Fruit fly (Drosophila melanogaster) whole organism, embryonic: ENCODE results near the gene CG6511.
A peak's percentile ranks its signal among the peaks of the same experiment; 100 is the strongest.

Experiments used
- ATbp ChIP-seq: fragments of 200-800 bp; sonication (Bioruptor generic); optimal IDR thresholded peaks from 2 replicates; lab custom pipeline; 2017; ENCODE audit warnings: missing biosample characterization, mild to moderate bottlenecking, missing genetic modification characterization, missing genetic modification reagents
- Bdp1 ChIP-seq: fragments of 200-800 bp; sonication (Bioruptor generic); optimal IDR thresholded peaks from 3 replicates; lab custom pipeline; 2016; ENCODE audit warnings: missing biosample characterization, missing genetic modification characterization
- CG10462 ChIP-seq: fragments of 200-800 bp; sonication (Bioruptor generic); optimal IDR thresholded peaks from 2 replicates; lab custom pipeline; 2016; ENCODE audit warnings: missing biosample characterization, missing genetic modification characterization
- CG11093 ChIP-seq: fragments of 200-800 bp; sonication (Bioruptor generic); IDR thresholded peaks from 3 replicates; pipeline ENCODE4 v1.3.6; 2022; ENCODE audit warnings: missing biosample characterization, missing genetic modification characterization
- CG12155 ChIP-seq: fragments of 200-800 bp; sonication (Bioruptor generic); optimal IDR thresholded peaks from 3 replicates; lab custom pipeline; 2016; ENCODE audit warnings: missing biosample characterization, missing genetic modification characterization
- CG12236 ChIP-seq: fragments of 200-800 bp; sonication (Bioruptor generic); optimal IDR thresholded peaks from 2 replicates; lab custom pipeline; 2016; ENCODE audit warnings: missing biosample characterization, missing genetic modification characterization
- CG14014 ChIP-seq: fragments of 200-800 bp; sonication (Bioruptor generic); IDR thresholded peaks from 2 replicates; pipeline ENCODE4 v1.3.6; 2022; ENCODE audit warnings: missing biosample characterization, missing genetic modification characterization
- CG14860 ChIP-seq: fragments of 200-800 bp; sonication (Bioruptor generic); IDR thresholded peaks from 3 replicates; pipeline ENCODE4 v1.3.6; 2022; ENCODE audit warnings: missing biosample characterization, missing genetic modification characterization; ENCODE audit not compliant: partially characterized antibody
- CG15514 ChIP-seq: fragments of 200-800 bp; sonication (Bioruptor generic); optimal IDR thresholded peaks from 3 replicates; lab custom pipeline; 2017; ENCODE audit warnings: missing biosample characterization, missing genetic modification characterization, mild to moderate bottlenecking, moderate library complexity, missing genetic modification reagents
- CG2116 ChIP-seq: fragments of 200-800 bp; sonication (Bioruptor generic); optimal IDR thresholded peaks from 3 replicates; lab custom pipeline; 2018; ENCODE audit warnings: missing biosample characterization, mild to moderate bottlenecking, missing genetic modification characterization
- CG2199 ChIP-seq: fragments of 200-800 bp; sonication (Bioruptor generic); IDR thresholded peaks from 3 replicates; pipeline ENCODE4 v1.3.6; 2022; ENCODE audit warnings: missing biosample characterization, missing genetic modification characterization
- CG2712 ChIP-seq: fragments of 200-800 bp; optimal IDR thresholded peaks from 3 replicates; lab custom pipeline; 2019; ENCODE audit warnings: missing biosample characterization, mild to moderate bottlenecking, missing genetic modification characterization, moderate library complexity
- CG30403 ChIP-seq: fragments of 200-800 bp; sonication (Bioruptor generic); optimal IDR thresholded peaks from 3 replicates; lab custom pipeline; 2016; ENCODE audit warnings: missing biosample characterization, missing genetic modification characterization
- CG33213 ChIP-seq: fragments of 200-800 bp; sonication (Bioruptor generic); optimal IDR thresholded peaks from 3 replicates; lab custom pipeline; 2016; ENCODE audit warnings: missing biosample characterization, missing genetic modification characterization
- CG3407 ChIP-seq: fragments of 200-800 bp; sonication (Bioruptor generic); optimal IDR thresholded peaks from 2 replicates; lab custom pipeline; 2018; ENCODE audit warnings: missing biosample characterization, mild to moderate bottlenecking, missing genetic modification characterization
- CG4328 ChIP-seq: fragments of 200-800 bp; sonication (Bioruptor generic); optimal IDR thresholded peaks from 3 replicates; lab custom pipeline; 2017; ENCODE audit warnings: missing biosample characterization, missing genetic modification reagents, missing genetic modification characterization
- CG6654 ChIP-seq: fragments of 200-800 bp; sonication (Bioruptor generic); optimal IDR thresholded peaks from 2 replicates; lab custom pipeline; 2017; ENCODE audit warnings: missing biosample characterization, mild to moderate bottlenecking, missing genetic modification characterization
- CG9437 ChIP-seq: fragments of 200-800 bp; sonication (Bioruptor generic); optimal IDR thresholded peaks from 2 replicates; lab custom pipeline; 2018; ENCODE audit warnings: missing biosample characterization, mild to moderate bottlenecking, missing genetic modification characterization
- CG9727 ChIP-seq: fragments of 200-800 bp; sonication (Bioruptor generic); optimal IDR thresholded peaks from 3 replicates; lab custom pipeline; 2017; ENCODE audit warnings: missing biosample characterization, mild to moderate bottlenecking, missing genetic modification characterization
- CrebB ChIP-seq: fragments of 200-800 bp; sonication (Bioruptor generic); optimal IDR thresholded peaks from 3 replicates; lab custom pipeline; 2018; ENCODE audit warnings: missing biosample characterization, mild to moderate bottlenecking, missing genetic modification characterization
- D19B ChIP-seq: fragments of 200-800 bp; sonication (Bioruptor generic); optimal IDR thresholded peaks from 2 replicates; lab custom pipeline; 2017; ENCODE audit warnings: missing biosample characterization, mild to moderate bottlenecking, missing genetic modification characterization
- Deaf1 ChIP-seq: fragments of 200-800 bp; optimal IDR thresholded peaks from 3 replicates; lab custom pipeline; 2019; ENCODE audit warnings: missing biosample characterization, mild to moderate bottlenecking, missing genetic modification characterization, moderate library complexity
- Dek ChIP-seq: fragments of 200-800 bp; sonication (Bioruptor generic); optimal IDR thresholded peaks from 3 replicates; lab custom pipeline; 2019; ENCODE audit warnings: missing biosample characterization, mild to moderate bottlenecking, missing genetic modification characterization, moderate library complexity
- HLHmδ ChIP-seq: fragments of 200-800 bp; sonication (Bioruptor generic); optimal IDR thresholded peaks from 2 replicates; lab custom pipeline; 2018; ENCODE audit warnings: missing biosample characterization, mild to moderate bottlenecking, missing genetic modification characterization, moderate library complexity
- Mad ChIP-seq: fragments of 200-800 bp; sonication (Bioruptor generic); optimal IDR thresholded peaks from 2 replicates; lab custom pipeline; 2016; ENCODE audit warnings: missing biosample characterization, missing genetic modification characterization
- Mrtf ChIP-seq: fragments of 200-800 bp; sonication (Bioruptor generic); IDR thresholded peaks from 3 replicates; pipeline ENCODE4 v1.3.6; 2022; ENCODE audit warnings: missing biosample characterization, missing genetic modification characterization
- NC2β ChIP-seq: fragments of 200-800 bp; sonication (Bioruptor generic); optimal IDR thresholded peaks from 2 replicates; lab custom pipeline; 2016; ENCODE audit warnings: missing biosample characterization, missing genetic modification characterization
- Nf-YB ChIP-seq: fragments of 200-800 bp; sonication (Bioruptor generic); optimal IDR thresholded peaks from 3 replicates; lab custom pipeline; 2019; ENCODE audit warnings: missing biosample characterization, mild to moderate bottlenecking, missing genetic modification characterization, moderate library complexity
- Oli ChIP-seq: fragments of 200-800 bp; sonication (Bioruptor generic); optimal IDR thresholded peaks from 2 replicates; lab custom pipeline; 2018; ENCODE audit warnings: missing biosample characterization, mild to moderate bottlenecking, missing genetic modification characterization, moderate library complexity
- Ptx1 ChIP-seq: fragments of 200-800 bp; sonication (Bioruptor generic); IDR thresholded peaks from 2 replicates; pipeline ENCODE4 v1.3.6; 2022; ENCODE audit warnings: missing biosample characterization, missing genetic modification characterization
- Sox102F ChIP-seq: fragments of 200-800 bp; sonication (Bioruptor generic); optimal IDR thresholded peaks from 2 replicates; lab custom pipeline; 2018; ENCODE audit warnings: missing biosample characterization, mild to moderate bottlenecking, missing genetic modification characterization, moderate library complexity
- Taf1 ChIP-seq: fragments of 200-800 bp; sonication (Bioruptor generic); IDR thresholded peaks from 2 replicates; pipeline ENCODE4 v1.3.6; 2022; ENCODE audit warnings: missing biosample characterization, missing genetic modification characterization
- Trl ChIP-seq, 3 experiments: fragments of >200 bp in 2 of 3; fragments of 200-800 bp in 1 of 3; sonication (Bioruptor generic) in 1 of 3; optimal IDR thresholded peaks; 2 replicates in 1 of 3; 3 replicates in 2 of 3; lab custom pipeline; 2016 to 2017; ENCODE audit warnings: missing biosample characterization in 1 of 3, missing genetic modification characterization in 1 of 3
- YL-1 ChIP-seq: fragments of 200-800 bp; sonication (Bioruptor generic); optimal IDR thresholded peaks from 3 replicates; lab custom pipeline; 2017; ENCODE audit warnings: missing biosample characterization, mild to moderate bottlenecking, missing genetic modification characterization
- corto ChIP-seq: fragments of 200-800 bp; sonication (Bioruptor generic); optimal IDR thresholded peaks from 2 replicates; lab custom pipeline; 2016; ENCODE audit warnings: missing biosample characterization, mild to moderate bottlenecking, missing genetic modification characterization, moderate library complexity
- esg ChIP-seq: fragments of 200-800 bp; sonication (Bioruptor generic); conservative IDR thresholded peaks from 2 replicates; pipeline ENCODE4 v1.3.6; 2022; ENCODE audit warnings: missing biosample characterization, missing genetic modification characterization
- gcm2 ChIP-seq: fragments of 200-800 bp; sonication (Bioruptor generic); optimal IDR thresholded peaks from 2 replicates; lab custom pipeline; 2016; ENCODE audit warnings: missing biosample characterization, missing genetic modification characterization
- h ChIP-seq: fragments of >200 bp; optimal IDR thresholded peaks from 2 replicates; lab custom pipeline; 2017
- ind ChIP-seq: fragments of 200-800 bp; sonication (Bioruptor generic); optimal IDR thresholded peaks from 3 replicates; lab custom pipeline; 2016; ENCODE audit warnings: missing biosample characterization, missing genetic modification characterization
- jigr1 ChIP-seq: fragments of 200-800 bp; sonication (Bioruptor generic); IDR thresholded peaks from 3 replicates; pipeline ENCODE4 v1.3.6; 2022; ENCODE audit warnings: missing biosample characterization, missing genetic modification characterization
- ken ChIP-seq: fragments of 200-800 bp; sonication (Bioruptor generic); IDR thresholded peaks from 3 replicates; pipeline ENCODE4 v1.3.6; 2022; ENCODE audit warnings: missing biosample characterization, missing genetic modification characterization
- nmo ChIP-seq: fragments of 200-800 bp; sonication (Bioruptor generic); optimal IDR thresholded peaks from 2 replicates; lab custom pipeline; 2018; ENCODE audit warnings: missing biosample characterization, mild to moderate bottlenecking, missing genetic modification characterization, moderate library complexity
- otp ChIP-seq: fragments of 200-800 bp; sonication (Bioruptor generic); IDR thresholded peaks from 3 replicates; pipeline ENCODE4, ENCODE4 v1.3.6; 2022; ENCODE audit warnings: missing biosample characterization, missing genetic modification characterization
- p53 ChIP-seq: fragments of 200-800 bp; sonication (Bioruptor generic); optimal IDR thresholded peaks from 2 replicates; lab custom pipeline; 2016; ENCODE audit warnings: missing biosample characterization, missing genetic modification characterization
- pho ChIP-seq: fragments of 200-800 bp; sonication (Bioruptor generic); optimal IDR thresholded peaks from 2 replicates; lab custom pipeline; 2016; ENCODE audit warnings: missing biosample characterization, missing genetic modification characterization
- phol ChIP-seq: fragments of 200-800 bp; sonication (Bioruptor generic); optimal IDR thresholded peaks from 3 replicates; lab custom pipeline; 2018; ENCODE audit warnings: missing biosample characterization, mild to moderate bottlenecking, missing genetic modification characterization, moderate library complexity
- repo ChIP-seq: fragments of 200-800 bp; sonication (Bioruptor generic); optimal IDR thresholded peaks from 2 replicates; lab custom pipeline; 2016; ENCODE audit warnings: missing biosample characterization, missing genetic modification characterization
- sc ChIP-seq, 3 experiments: fragments of >200 bp in 2 of 3; fragments of 200-800 bp in 1 of 3; sonication (Bioruptor generic) in 1 of 3; optimal IDR thresholded peaks; 2 replicates in 2 of 3; 3 replicates in 1 of 3; lab custom pipeline; 2017; ENCODE audit warnings: mild to moderate bottlenecking in 1 of 3, missing biosample characterization in 1 of 3, missing genetic modification characterization in 1 of 3, missing genetic modification reagents in 1 of 3
- shn ChIP-seq: fragments of 200-800 bp; sonication (Bioruptor generic); optimal IDR thresholded peaks from 3 replicates; lab custom pipeline; 2016; ENCODE audit warnings: missing biosample characterization, missing genetic modification characterization
- slou ChIP-seq: fragments of 200-800 bp; sonication (Bioruptor generic); optimal IDR thresholded peaks from 3 replicates; lab custom pipeline; 2016; ENCODE audit warnings: missing biosample characterization, missing genetic modification characterization
- z ChIP-seq: fragments of 200-800 bp; sonication (Bioruptor generic); IDR thresholded peaks from 3 replicates; pipeline ENCODE4 v1.3.6; 2022; ENCODE audit warnings: missing biosample characterization, missing genetic modification characterization

The CG6511 gene

DNA sequence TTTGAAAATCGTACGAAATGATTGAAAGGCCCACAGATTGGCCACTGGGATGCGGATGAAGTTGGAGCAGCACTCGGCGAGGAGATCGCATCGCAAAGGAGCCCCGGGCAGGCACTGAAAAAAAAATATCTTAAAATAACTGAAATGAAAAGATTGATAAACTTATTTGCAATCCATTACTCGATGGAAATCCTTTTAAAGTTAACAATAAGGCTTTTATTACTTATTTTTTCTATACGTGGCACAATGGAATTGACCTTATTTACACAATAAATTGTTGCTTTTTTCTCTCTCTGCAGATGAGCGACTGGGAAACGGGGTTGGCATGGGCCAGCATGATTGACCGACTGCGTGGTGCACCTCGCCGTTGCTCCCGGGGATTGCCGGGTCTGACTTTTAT is 30.1 kb downstream of the CG6511 start (continued):
- TF ChIP-seq Dek (no peak), YL-1 (GFP tag; lab: Kevin White, UChicago) (no peak), slou (GFP tag; lab: Kevin White, UChicago) (no peak), phol (tag; lab: Kevin White, UChicago) (peak; percentile 70), CG9437 (GFP tag; lab: Kevin White, UChicago) (peak; percentile 27), Sox102F (GFP tag; lab: Kevin White, UChicago) (peak; percentile 85), esg (GFP tag; lab: Robert Waterston, UW) (peak; percentile 55; the same call in 1 of the 2 replicates), ATbp (GFP tag; lab: Kevin White, UChicago) (peak; percentile 76), CG2712 (tag; lab: Kevin White, UChicago) (peak; percentile 56), Trl (optimal IDR thresholded peaks at IDR 0.05; lab: Kevin White, UChicago) (no peak), Trl (GFP tag; optimal IDR thresholded peaks at IDR 0.05; lab: Kevin White, UChicago) (no peak), CG6654 (GFP tag; lab: Kevin White, UChicago) (peak; percentile 20), CG2199 (GFP tag; lab: Robert Waterston, UW) (no peak), CG12155 (GFP tag; lab: Kevin White, UChicago) (no peak), h (no peak), CG10462 (GFP tag; lab: Kevin White, UChicago) (peak; percentile 3), CrebB (tag; lab: Kevin White, UChicago) (no peak), pho (GFP tag; lab: Kevin White, UChicago) (no peak), otp (GFP tag; lab: Robert Waterston, UW) (peak; percentile 74; the same call in 2 of the 3 replicates), CG30403 (GFP tag; lab: Kevin White, UChicago) (peak; percentile 63), nmo (peak; percentile 66), Oli (tag; lab: Kevin White, UChicago) (peak; percentile 69), HLHmδ (GFP tag; lab: Kevin White, UChicago) (no peak), sc (optimal IDR thresholded peaks at IDR 0.05; lab: Kevin White, UChicago) (no peak), sc (GFP tag; optimal IDR thresholded peaks at IDR 0.05; lab: Kevin White, UChicago) (peak; percentile 36), gcm2 (GFP tag; lab: Kevin White, UChicago) (no peak), ind (peak; percentile 44), CG15514 (GFP tag; lab: Kevin White, UChicago) (no peak), z (no peak), p53 (GFP tag; lab: Kevin White, UChicago) (peak; percentile 3), Mrtf (peak; percentile 49; the same call in 1 of the 3 replicates), Taf1 (GFP tag; lab: Robert Waterston, UW) (no peak), NC2β (GFP tag; lab: Kevin White, UChicago) (peak; percentile 12), CG14014 (GFP tag; lab: Robert Waterston, UW) (0 out of 2 replicates have a peak, but pooled peaks have one; percentile 23), Deaf1 (tag; lab: Kevin White, UChicago) (no peak), CG4328 (GFP tag; lab: Kevin White, UChicago) (no peak), jigr1 (no peak), CG12236 (GFP tag; lab: Kevin White, UChicago) (no peak), ken (GFP tag; lab: Robert Waterston, UW) (peak; percentile 67; the same call in 2 of the 3 replicates), Nf-YB (GFP tag; lab: Kevin White, UChicago) (no peak), CG3407 (peak; percentile 43), corto (no peak), CG14860 (GFP tag; lab: Robert Waterston, UW) (no peak), D19B (no peak), CG9727 (GFP tag; lab: Kevin White, UChicago) (peak; percentile 20), CG2116 (no peak), repo (GFP tag; lab: Kevin White, UChicago) (no peak), CG11093 (GFP tag; lab: Robert Waterston, UW) (peak; percentile 67; the same call in 2 of the 3 replicates), Bdp1 (GFP tag; lab: Kevin White, UChicago) (peak; percentile 6), shn (GFP tag; lab: Kevin White, UChicago) (no peak), CG33213 (GFP tag; lab: Kevin White, UChicago) (no peak), Ptx1 (GFP tag; lab: Robert Waterston, UW) (peak; percentile 67), Mad (peak; percentile 2)
- TF ChIP-seq, all 482 proteins: peak for 184
